Worm (Caenorhabditis elegans) whole organism, L2 larva: ENCODE results near the gene lat-1.

Experiments
- C34F6.9 ChIP-seq: fragments of 150-350 bp; optimal IDR thresholded peaks from 2 replicates; lab custom pipeline; 2014; ENCODE audit warnings: missing biosample characterization, missing genetic modification characterization
- F13H6.1 ChIP-seq: sonication (generic microtip); optimal IDR thresholded peaks from 2 replicates; lab custom pipeline; 2016; ENCODE audit warnings: missing genetic modification characterization, missing compliant biosample characterization
- Y55F3AM.14 ChIP-seq: fragments of 200-800 bp; sonication (Bioruptor generic); optimal IDR thresholded peaks from 2 replicates; lab custom pipeline; 2018; ENCODE audit warnings: mild to moderate bottlenecking, missing genetic modification characterization, missing compliant biosample characterization
- ZK546.5 ChIP-seq: sonication (generic microtip); optimal IDR thresholded peaks from 2 replicates; lab custom pipeline; 2017; ENCODE audit warnings: missing biosample characterization, missing genetic modification characterization
- alr-1 ChIP-seq: fragments of 150-350 bp; optimal IDR thresholded peaks from 2 replicates; lab custom pipeline; 2014; ENCODE audit warnings: missing biosample characterization, missing genetic modification characterization
- aly-2 ChIP-seq: fragments of 150-350 bp; optimal IDR thresholded peaks from 2 replicates; lab custom pipeline; 2014; ENCODE audit warnings: missing biosample characterization, missing genetic modification characterization
- ama-1 ChIP-seq: fragments of 150-350 bp; optimal IDR thresholded peaks from 2 replicates; lab custom pipeline; 2018; ENCODE audit warnings: inconsistent platforms
- blmp-1 ChIP-seq: sonication (generic microtip); optimal IDR thresholded peaks from 2 replicates; lab custom pipeline; 2017; ENCODE audit warnings: missing genetic modification characterization, mild to moderate bottlenecking, missing compliant biosample characterization, antibody characterized with exemption, moderate library complexity; ENCODE audit not compliant: insufficient read depth
- ceh-16 ChIP-seq: fragments of 150-350 bp; optimal IDR thresholded peaks from 2 replicates; lab custom pipeline; 2014; ENCODE audit warnings: missing biosample characterization, missing genetic modification characterization
- crh-2 ChIP-seq: sonication (generic microtip); optimal IDR thresholded peaks from 2 replicates; lab custom pipeline; 2017; ENCODE audit warnings: missing biosample characterization, missing genetic modification characterization
- fos-1 ChIP-seq: fragments of 150-350 bp; optimal IDR thresholded peaks from 2 replicates; lab custom pipeline; 2014; ENCODE audit warnings: missing biosample characterization, missing genetic modification characterization
- lin-13 ChIP-seq: fragments of 150-350 bp; optimal IDR thresholded peaks from 2 replicates; lab custom pipeline; 2014; ENCODE audit warnings: missing biosample characterization, missing genetic modification reagents, missing genetic modification characterization
- lsy-2 ChIP-seq, 2 experiments: fragments of 150-350 bp in 1 of 2; sonication (generic microtip) in 1 of 2; optimal IDR thresholded peaks; 2 replicates each; lab custom pipeline; 2014 to 2017; ENCODE audit warnings: missing biosample characterization in 2 of 2, missing genetic modification characterization in 2 of 2
- mbf-1 ChIP-seq: sonication (generic microtip); optimal IDR thresholded peaks from 2 replicates; lab custom pipeline; 2017; ENCODE audit warnings: missing biosample characterization, missing genetic modification characterization
- nhr-10 ChIP-seq: sonication (generic microtip); optimal IDR thresholded peaks from 2 replicates; lab custom pipeline; 2017; ENCODE audit warnings: missing biosample characterization, missing genetic modification characterization
- nhr-12 ChIP-seq: fragments of 150-350 bp; optimal IDR thresholded peaks from 2 replicates; lab custom pipeline; 2014; ENCODE audit warnings: missing biosample characterization, missing genetic modification characterization
- nhr-129 ChIP-seq: fragments of 150-350 bp; optimal IDR thresholded peaks from 2 replicates; lab custom pipeline; 2014; ENCODE audit warnings: missing biosample characterization, missing genetic modification characterization
- nhr-21 ChIP-seq: fragments of 150-350 bp; optimal IDR thresholded peaks from 2 replicates; lab custom pipeline; 2014; ENCODE audit warnings: missing biosample characterization, missing genetic modification characterization
- nhr-6 ChIP-seq: fragments of 150-350 bp; optimal IDR thresholded peaks from 2 replicates; lab custom pipeline; 2014; ENCODE audit warnings: missing biosample characterization, missing genetic modification characterization
- nhr-77 ChIP-seq: fragments of 150-350 bp; optimal IDR thresholded peaks from 2 replicates; lab custom pipeline; 2014; ENCODE audit warnings: missing biosample characterization, missing genetic modification characterization
- peb-1 ChIP-seq: fragments of 150-350 bp; optimal IDR thresholded peaks from 2 replicates; lab custom pipeline; 2014; ENCODE audit warnings: missing biosample characterization, missing genetic modification characterization
- sem-4 ChIP-seq: fragments of 150-350 bp; optimal IDR thresholded peaks from 2 replicates; lab custom pipeline; 2014; ENCODE audit warnings: missing biosample characterization, missing genetic modification reagents, missing genetic modification characterization
- sma-3 ChIP-seq: sonication (generic microtip); optimal IDR thresholded peaks from 2 replicates; lab custom pipeline; 2016; ENCODE audit warnings: missing genetic modification reagents, missing genetic modification characterization, missing compliant biosample characterization
- sma-9 ChIP-seq, 2 experiments: fragments of 150-350 bp in 1 of 2; sonication (generic microtip) in 1 of 2; optimal IDR thresholded peaks; 2 replicates each; lab custom pipeline; 2014 to 2016; ENCODE audit warnings: missing genetic modification characterization in 2 of 2, mild to moderate bottlenecking in 1 of 2, missing biosample characterization in 1 of 2, missing compliant biosample characterization in 1 of 2, missing genetic modification reagents in 1 of 2, moderate library complexity in 1 of 2
- snpc-4 ChIP-seq: fragments of 150-350 bp; optimal IDR thresholded peaks from 2 replicates; lab custom pipeline; 2014; ENCODE audit warnings: missing biosample characterization, missing genetic modification characterization
- unc-55 ChIP-seq: fragments of 150-350 bp; sonication (generic microtip); optimal IDR thresholded peaks from 3 replicates; lab custom pipeline; 2014; ENCODE audit warnings: missing biosample characterization, missing genetic modification reagents, missing genetic modification characterization
- ztf-11 ChIP-seq: sonication (generic microtip); optimal IDR thresholded peaks from 2 replicates; lab custom pipeline; 2017; ENCODE audit warnings: missing biosample characterization, missing genetic modification characterization
- ztf-4 ChIP-seq: fragments of 150-350 bp; optimal IDR thresholded peaks from 2 replicates; lab custom pipeline; 2014; ENCODE audit warnings: missing biosample characterization, missing genetic modification characterization

The lat-1 gene

ce11 chrII:8930763-8931162 lies 34.1 kb downstream of the lat-1 start, which contains the start of gene enol-1:
Gene enol-1 (plus strand): TSS chrII:8930997.
- TF ChIP-seq crh-2 (tag; lab: Kevin White, UChicago) (no peak), sma-9 (GFP tag; optimal IDR thresholded peaks at IDR 0.05; lab: Kevin White, UChicago) (no peak), sma-9 (tag; optimal IDR thresholded peaks at IDR 0.05; lab: Kevin White, UChicago) (no peak), nhr-129 (tag; lab: Kevin White, UChicago) (no peak), sem-4 (tag; lab: Kevin White, UChicago) (no peak), mbf-1 (tag; lab: Kevin White, UChicago) (no peak), snpc-4 (tag; lab: Kevin White, UChicago) (no peak), ama-1 (no peak), ZK546.5 (tag; lab: Kevin White, UChicago) (no peak), nhr-10 (tag; lab: Kevin White, UChicago) (no peak), ceh-16 (tag; lab: Kevin White, UChicago) (no peak), aly-2 (tag; lab: Kevin White, UChicago) (no peak), nhr-77 (no peak), peb-1 (tag; lab: Kevin White, UChicago) (no peak), sma-3 (GFP tag; lab: Kevin White, UChicago) (no peak), alr-1 (tag; lab: Kevin White, UChicago) (no peak), ztf-11 (no peak)

ce11 chrII:8931405-8932149 lies 34.9 kb downstream of the lat-1 start:
- TF ChIP-seq C34F6.9 (tag; lab: Kevin White, UChicago) (peak; percentile 10), ama-1 (peak; percentile 71), crh-2 (tag; lab: Kevin White, UChicago) (peak; percentile 47), F13H6.1 (tag; lab: Kevin White, UChicago) (peak; percentile 45), lsy-2 (tag; optimal IDR thresholded peaks at IDR 0.05; lab: Kevin White, UChicago) (peak in 1 of 2 experiments; percentile 20), blmp-1 (tag; lab: Kevin White, UChicago) (no peak), nhr-129 (tag; lab: Kevin White, UChicago) (peak; percentile 10), fos-1 (tag; lab: Kevin White, UChicago) (peak; percentile 28), nhr-6 (tag; lab: Kevin White, UChicago) (no peak)

- no peak for TF ChIP-seq nhr-129 (tag; lab: Kevin White, UChicago)
Observed at ce11 chrII:8932392-8932791, 35.8 kb downstream of the lat-1 start.

- TF ChIP-seq ama-1 (peak; percentile 42), nhr-12 (tag; lab: Kevin White, UChicago) (no peak), lsy-2 (tag; optimal IDR thresholded peaks at IDR 0.05; lab: Kevin White, UChicago) (peak in 1 of 2 experiments; percentile 57), sma-9 (GFP tag; optimal IDR thresholded peaks at IDR 0.05; lab: Kevin White, UChicago) (peak; percentile 56), sma-9 (tag; optimal IDR thresholded peaks at IDR 0.05; lab: Kevin White, UChicago) (no peak), ceh-16 (tag; lab: Kevin White, UChicago) (no peak), ztf-4 (tag; lab: Kevin White, UChicago) (peak; percentile 61), blmp-1 (tag; lab: Kevin White, UChicago) (no peak), ZK546.5 (tag; lab: Kevin White, UChicago) (no peak), C34F6.9 (tag; lab: Kevin White, UChicago) (peak; percentile 10), Y55F3AM.14 (peak; percentile 14), crh-2 (tag; lab: Kevin White, UChicago) (peak; percentile 12), sma-3 (GFP tag; lab: Kevin White, UChicago) (peak; percentile 10), nhr-21 (tag; lab: Kevin White, UChicago) (peak; percentile 38), F13H6.1 (tag; lab: Kevin White, UChicago) (peak; percentile 12), lin-13 (GFP tag; lab: Kevin White, UChicago) (peak; percentile 67), unc-55 (GFP tag; lab: Kevin White, UChicago) (peak; percentile 5)
Observed at ce11 chrII:8933693-8934432, 37.2 kb downstream of the lat-1 start, which contains the start of gene T21B10.3. Gene T21B10.3 (plus strand): TSS chrII:8934382.
